Fruit fly (Drosophila melanogaster) whole organism, pupa: Measurements from ENCODE around the gene CG13045.

Experiments
- CG12605 ChIP-seq: fragments of 200-800 bp; sonication (Bioruptor generic); IDR thresholded peaks from 2 replicates; pipeline ENCODE4 v1.3.6; 2022; ENCODE audit warnings: missing biosample characterization, missing genetic modification characterization
- EcR ChIP-seq: fragments of 200-800 bp; sonication (Bioruptor generic); optimal IDR thresholded peaks from 3 replicates; lab custom pipeline; 2019; ENCODE audit warnings: missing biosample characterization, missing genetic modification characterization, mild to moderate bottlenecking, moderate library complexity, missing genetic modification reagents

CG13045 gene

dm6 chr3L:16241296-16241695 lies 49.5 kb downstream of the CG13045 start:
- TF ChIP-seq CG12605 (GFP tag; lab: Robert Waterston, UW) (no peak), EcR (GFP tag; lab: Kevin White, UChicago) (peak; percentile 79)
